Fruit fly (Drosophila melanogaster): ENCODE measurements around the gene CG8042.

Gene CG8042

dm6 chr3L:7967203-7967602 lies 7.6 kb downstream of the CG8042 start:
- TF ChIP-seq Sin3A (optimal IDR thresholded peaks at IDR 0.05) (no peak), h (optimal IDR thresholded peaks at IDR 0.05) (no peak), insv (optimal IDR thresholded peaks at IDR 0.05) (no peak), ttk (optimal IDR thresholded peaks at IDR 0.05) (no peak), psq (optimal IDR thresholded peaks at IDR 0.05) (no peak), Myc (optimal IDR thresholded peaks at IDR 0.05) (no peak)

- TF ChIP-seq insv (optimal IDR thresholded peaks at IDR 0.05) (no peak), h (optimal IDR thresholded peaks at IDR 0.05) (no peak)
These were observed 11.2 kb downstream of the CG8042 start for dm6 chr3L:7963549-7963948.

- no peak for TF ChIP-seq Sin3A (optimal IDR thresholded peaks at IDR 0.05)
- no peak for TF ChIP-seq insv (optimal IDR thresholded peaks at IDR 0.05)
- TF ChIP-seq ttk (optimal IDR thresholded peaks at IDR 0.05): no peak
- TF ChIP-seq psq (optimal IDR thresholded peaks at IDR 0.05): no peak
- TF ChIP-seq h (optimal IDR thresholded peaks at IDR 0.05): no peak
- TF ChIP-seq Myc (optimal IDR thresholded peaks at IDR 0.05): no peak
These were observed 11.8 kb downstream of the CG8042 start for dm6 chr3L:7963022-7963421.

- TF ChIP-seq psq (optimal IDR thresholded peaks at IDR 0.05) (no peak), Sin3A (optimal IDR thresholded peaks at IDR 0.05) (no peak), insv (optimal IDR thresholded peaks at IDR 0.05) (no peak), ttk (optimal IDR thresholded peaks at IDR 0.05) (no peak), h (optimal IDR thresholded peaks at IDR 0.05) (no peak), Myc (optimal IDR thresholded peaks at IDR 0.05) (no peak)
These were observed 12.6 kb downstream of the CG8042 start for dm6 chr3L:7961973-7962753.

- no peak for TF ChIP-seq Sin3A (optimal IDR thresholded peaks at IDR 0.05)
- TF ChIP-seq psq (optimal IDR thresholded peaks at IDR 0.05): no peak
- no peak for TF ChIP-seq h (optimal IDR thresholded peaks at IDR 0.05)
- no peak for TF ChIP-seq ttk (optimal IDR thresholded peaks at IDR 0.05)
- TF ChIP-seq Myc (optimal IDR thresholded peaks at IDR 0.05): no peak
- TF ChIP-seq insv (optimal IDR thresholded peaks at IDR 0.05): no peak
These were observed 13.8 kb downstream of the CG8042 start for dm6 chr3L:7960707-7961695.

dm6 chr3L:7958590-7959180 lies 16.1 kb downstream of the CG8042 start:
- no peak for TF ChIP-seq Sin3A (optimal IDR thresholded peaks at IDR 0.05)
- TF ChIP-seq ttk (optimal IDR thresholded peaks at IDR 0.05): no peak
- TF ChIP-seq insv (optimal IDR thresholded peaks at IDR 0.05): no peak

dm6 chr3L:7958083-7958482 lies 16.7 kb downstream of the CG8042 start:
- TF ChIP-seq Sin3A (optimal IDR thresholded peaks at IDR 0.05): no peak
- TF ChIP-seq Myc (optimal IDR thresholded peaks at IDR 0.05): no peak
- no peak for TF ChIP-seq psq (optimal IDR thresholded peaks at IDR 0.05)
- no peak for TF ChIP-seq h (optimal IDR thresholded peaks at IDR 0.05)
- TF ChIP-seq insv (optimal IDR thresholded peaks at IDR 0.05): no peak
- no peak for TF ChIP-seq ttk (optimal IDR thresholded peaks at IDR 0.05)

- TF ChIP-seq Sin3A (optimal IDR thresholded peaks at IDR 0.05) (no peak), ttk (optimal IDR thresholded peaks at IDR 0.05) (no peak), Myc (optimal IDR thresholded peaks at IDR 0.05) (no peak), psq (optimal IDR thresholded peaks at IDR 0.05) (no peak), h (optimal IDR thresholded peaks at IDR 0.05) (no peak), insv (optimal IDR thresholded peaks at IDR 0.05) (no peak)
These were observed 18.1 kb downstream of the CG8042 start for dm6 chr3L:7956718-7957117.

- TF ChIP-seq Myc (optimal IDR thresholded peaks at IDR 0.05): no peak
- TF ChIP-seq ttk (optimal IDR thresholded peaks at IDR 0.05): no peak
- TF ChIP-seq Sin3A (optimal IDR thresholded peaks at IDR 0.05): no peak
- TF ChIP-seq psq (optimal IDR thresholded peaks at IDR 0.05): no peak
- no peak for TF ChIP-seq insv (optimal IDR thresholded peaks at IDR 0.05)
- no peak for TF ChIP-seq h (optimal IDR thresholded peaks at IDR 0.05)
These were observed 19.8 kb downstream of the CG8042 start for dm6 chr3L:7954967-7955366.

dm6 chr3L:7953728-7954127 lies 21.1 kb downstream of the CG8042 start:
- TF ChIP-seq Myc (optimal IDR thresholded peaks at IDR 0.05) (no peak), Sin3A (optimal IDR thresholded peaks at IDR 0.05) (no peak), psq (optimal IDR thresholded peaks at IDR 0.05) (no peak), h (optimal IDR thresholded peaks at IDR 0.05) (no peak), ttk (optimal IDR thresholded peaks at IDR 0.05) (no peak), insv (optimal IDR thresholded peaks at IDR 0.05) (no peak)

dm6 chr3L:7952978-7953377 lies 21.8 kb downstream of the CG8042 start:
- TF ChIP-seq Myc (optimal IDR thresholded peaks at IDR 0.05): no peak
- TF ChIP-seq h (optimal IDR thresholded peaks at IDR 0.05): no peak
- TF ChIP-seq Sin3A (optimal IDR thresholded peaks at IDR 0.05): no peak
- no peak for TF ChIP-seq ttk (optimal IDR thresholded peaks at IDR 0.05)
- no peak for TF ChIP-seq insv (optimal IDR thresholded peaks at IDR 0.05)
- TF ChIP-seq psq (optimal IDR thresholded peaks at IDR 0.05): no peak

dm6 chr3L:7952560-7952959 lies 22.2 kb downstream of the CG8042 start:
- TF ChIP-seq ttk (optimal IDR thresholded peaks at IDR 0.05): no peak
- no peak for TF ChIP-seq psq (optimal IDR thresholded peaks at IDR 0.05)
- TF ChIP-seq insv (optimal IDR thresholded peaks at IDR 0.05): no peak
- no peak for TF ChIP-seq h (optimal IDR thresholded peaks at IDR 0.05)
- no peak for TF ChIP-seq Myc (optimal IDR thresholded peaks at IDR 0.05)
- TF ChIP-seq Sin3A (optimal IDR thresholded peaks at IDR 0.05): no peak
